Worm (Caenorhabditis elegans) whole organism, L3 larva: ENCODE results near the gene cki-2.

Source experiments
- R02D3.7 ChIP-seq: fragments of 150-350 bp; optimal IDR thresholded peaks from 2 replicates; lab custom pipeline; 2014; ENCODE audit warnings: missing biosample characterization, missing genetic modification characterization
- ama-1 ChIP-seq: fragments of 150-350 bp; optimal IDR thresholded peaks from 2 replicates; lab custom pipeline; 2018
- ceh-16 ChIP-seq: sonication (generic microtip); optimal IDR thresholded peaks from 2 replicates; lab custom pipeline; 2017; ENCODE audit warnings: missing biosample characterization, missing genetic modification characterization
- ceh-28 ChIP-seq: fragments of 150-350 bp; optimal IDR thresholded peaks from 2 replicates; lab custom pipeline; 2014; ENCODE audit warnings: missing biosample characterization, missing genetic modification reagents, missing genetic modification characterization
- ceh-82 ChIP-seq: fragments of 150-350 bp; optimal IDR thresholded peaks from 2 replicates; lab custom pipeline; 2014; ENCODE audit warnings: missing biosample characterization, missing genetic modification characterization
- egl-27 ChIP-seq: sonication (generic microtip); optimal IDR thresholded peaks from 4 replicates; lab custom pipeline; 2017; ENCODE audit warnings: missing biosample characterization, missing genetic modification reagents, missing genetic modification characterization
- egl-5 ChIP-seq: fragments of 150-350 bp; optimal IDR thresholded peaks from 2 replicates; lab custom pipeline; 2017; ENCODE audit warnings: missing biosample characterization, missing genetic modification reagents, missing genetic modification characterization, inconsistent platforms
- elt-1 ChIP-seq: fragments of 150-350 bp; optimal IDR thresholded peaks from 2 replicates; lab custom pipeline; 2014; ENCODE audit warnings: missing biosample characterization, missing genetic modification characterization
- elt-2 ChIP-seq: sonication (generic microtip); optimal IDR thresholded peaks from 2 replicates; lab custom pipeline; 2016; ENCODE audit warnings: missing genetic modification reagents, mild to moderate bottlenecking, missing genetic modification characterization, missing compliant biosample characterization
- elt-3 ChIP-seq, 3 experiments: fragments of 150-350 bp in 1 of 3; sonication (generic microtip) in 2 of 3; optimal IDR thresholded peaks; 2 replicates in 2 of 3; 4 replicates in 1 of 3; lab custom pipeline; 2014 to 2017; ENCODE audit warnings: missing biosample characterization in 3 of 3, missing genetic modification characterization in 3 of 3
- eor-1 ChIP-seq, 2 experiments: fragments of 150-350 bp; optimal IDR thresholded peaks; 2 replicates each; lab custom pipeline; 2014 to 2018; ENCODE audit warnings: missing biosample characterization in 2 of 2, missing genetic modification characterization in 2 of 2
- fkh-10 ChIP-seq: sonication (generic microtip); optimal IDR thresholded peaks from 2 replicates; lab custom pipeline; 2017; ENCODE audit warnings: missing biosample characterization, missing genetic modification reagents, missing genetic modification characterization
- jun-1 ChIP-seq: fragments of 150-350 bp; optimal IDR thresholded peaks from 2 replicates; lab custom pipeline; 2014; ENCODE audit warnings: missing biosample characterization, missing genetic modification reagents, missing genetic modification characterization
- lin-15B ChIP-seq: fragments of 150-350 bp; optimal IDR thresholded peaks from 2 replicates; lab custom pipeline; 2014; ENCODE audit warnings: missing biosample characterization, missing genetic modification characterization
- lsy-12 ChIP-seq: sonication (generic microtip); optimal IDR thresholded peaks from 2 replicates; lab custom pipeline; 2016; ENCODE audit warnings: mild to moderate bottlenecking, missing genetic modification characterization, missing compliant biosample characterization
- mml-1 ChIP-seq: fragments of 150-350 bp; sonication (generic microtip); optimal IDR thresholded peaks from 3 replicates; lab custom pipeline; 2014; ENCODE audit warnings: missing biosample characterization, missing genetic modification characterization
- nhr-11 ChIP-seq: fragments of 150-350 bp; optimal IDR thresholded peaks from 2 replicates; lab custom pipeline; 2014; ENCODE audit warnings: missing biosample characterization, missing genetic modification characterization
- nhr-12 ChIP-seq: fragments of 150-350 bp; optimal IDR thresholded peaks from 2 replicates; lab custom pipeline; 2014; ENCODE audit warnings: missing biosample characterization, missing genetic modification characterization
- nhr-23 ChIP-seq: fragments of 150-350 bp; optimal IDR thresholded peaks from 2 replicates; lab custom pipeline; 2014; ENCODE audit warnings: missing biosample characterization, missing genetic modification reagents, missing genetic modification characterization
- nhr-25 ChIP-seq: sonication (generic microtip); optimal IDR thresholded peaks from 2 replicates; lab custom pipeline; 2017; ENCODE audit warnings: missing biosample characterization, missing genetic modification characterization
- nhr-28 ChIP-seq: fragments of 150-350 bp; optimal IDR thresholded peaks from 2 replicates; lab custom pipeline; 2014; ENCODE audit warnings: missing biosample characterization, missing genetic modification characterization
- nhr-43 ChIP-seq: sonication (generic microtip); optimal IDR thresholded peaks from 2 replicates; lab custom pipeline; 2016; ENCODE audit warnings: mild to moderate bottlenecking, missing genetic modification characterization, missing compliant biosample characterization; ENCODE audit not compliant: poor library complexity, severe bottlenecking
- nhr-67 ChIP-seq: fragments of 150-350 bp; optimal IDR thresholded peaks from 2 replicates; lab custom pipeline; 2014; ENCODE audit warnings: missing biosample characterization, missing genetic modification characterization
- nhr-76 ChIP-seq: fragments of 150-350 bp; sonication (generic microtip); optimal IDR thresholded peaks from 5 replicates; lab custom pipeline; 2014; ENCODE audit warnings: missing biosample characterization, missing genetic modification characterization
- nhr-77 ChIP-seq: fragments of 150-350 bp; optimal IDR thresholded peaks from 2 replicates; lab custom pipeline; 2014; ENCODE audit warnings: missing biosample characterization, missing genetic modification characterization
- pha-4 ChIP-seq: fragments of 150-350 bp; optimal IDR thresholded peaks from 2 replicates; lab custom pipeline; 2014; ENCODE audit warnings: missing biosample characterization, missing genetic modification reagents, missing genetic modification characterization
- pqm-1 ChIP-seq: fragments of 150-350 bp; optimal IDR thresholded peaks from 2 replicates; lab custom pipeline; 2017; ENCODE audit warnings: missing biosample characterization, missing genetic modification characterization, inconsistent platforms
- sea-2 ChIP-seq: fragments of 150-350 bp; sonication (generic microtip); optimal IDR thresholded peaks from 4 replicates; lab custom pipeline; 2014; ENCODE audit warnings: missing biosample characterization, missing genetic modification reagents, missing genetic modification characterization
- skn-1 ChIP-seq: fragments of 150-350 bp; optimal IDR thresholded peaks from 2 replicates; lab custom pipeline; 2014; ENCODE audit warnings: missing biosample characterization, missing genetic modification characterization
- snpc-4 ChIP-seq: fragments of 150-350 bp; optimal IDR thresholded peaks from 2 replicates; lab custom pipeline; 2014; ENCODE audit warnings: missing biosample characterization, missing genetic modification characterization
- ztf-4 ChIP-seq: fragments of 150-350 bp; optimal IDR thresholded peaks from 2 replicates; lab custom pipeline; 2014; ENCODE audit warnings: missing biosample characterization, missing genetic modification characterization

Gene cki-2

DNA sequence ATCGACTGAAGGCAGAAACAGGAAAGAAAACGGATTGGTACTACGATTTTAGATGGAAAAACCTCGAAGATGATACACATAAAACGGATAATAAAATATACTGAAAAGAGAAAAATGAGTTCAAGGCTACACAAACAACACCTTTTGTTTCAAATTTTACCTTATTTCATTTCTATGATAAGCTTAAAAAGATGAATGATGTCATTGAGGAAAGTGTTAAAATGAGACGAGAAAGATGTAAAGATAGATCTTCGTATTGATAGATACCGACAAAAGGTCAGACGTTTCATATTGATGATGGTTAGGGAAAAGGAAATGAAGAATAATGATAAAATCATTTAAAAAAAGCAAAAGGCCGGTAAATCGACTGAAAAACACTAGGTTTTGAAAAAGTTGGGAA lies 26.7 kb upstream of the cki-2 start:
- TF ChIP-seq lin-15B: no peak
- no peak for TF ChIP-seq lsy-12 (tag; lab: Kevin White, UChicago)
- peak; percentile 17 for TF ChIP-seq ceh-28 (tag; lab: Kevin White, UChicago)
- TF ChIP-seq nhr-23 (tag; lab: Kevin White, UChicago): peak; percentile 58
- no peak for TF ChIP-seq skn-1 (tag; lab: Kevin White, UChicago)
- peak; percentile 60 for TF ChIP-seq nhr-25 (tag; lab: Kevin White, UChicago)
- TF ChIP-seq ama-1 (lab: Kevin White, UChicago): no peak
- peak; percentile 59 for TF ChIP-seq elt-1 (tag; lab: Kevin White, UChicago)
- no peak for TF ChIP-seq pha-4

DNA sequence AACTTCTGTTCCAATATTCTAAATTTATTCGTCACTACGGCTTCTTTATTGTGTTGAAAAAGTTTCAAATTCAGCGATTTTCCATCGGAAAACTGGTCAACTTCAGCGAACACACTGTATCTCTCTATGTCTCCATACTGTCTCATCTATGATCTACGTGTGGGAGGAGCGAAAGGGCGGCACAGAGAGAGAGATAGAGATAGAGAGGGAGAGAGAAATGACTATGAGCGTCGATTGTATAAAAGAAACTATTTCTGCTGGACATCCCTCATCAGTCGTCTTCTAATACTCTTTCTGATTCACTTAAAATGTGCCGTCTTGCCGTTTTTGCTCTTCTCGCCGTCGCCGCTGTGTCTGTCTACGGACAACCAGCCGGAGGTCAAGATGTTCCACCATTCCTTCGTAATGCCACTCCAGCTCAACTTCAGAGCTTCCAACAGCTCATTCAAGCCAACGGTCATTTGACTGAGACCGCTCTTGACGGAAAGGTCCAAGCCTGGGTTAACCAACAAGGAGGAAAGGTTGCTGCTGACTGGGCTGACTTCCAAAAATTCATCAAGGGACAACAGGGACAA lies 25.9 kb upstream of the cki-2 start, which contains the start of gene srlf-1:
srlf-1 (plus strand) TSS at position 268 of the 575 bp plus-strand sequence.
- peak; percentile 74 for TF ChIP-seq nhr-25 (tag; lab: Kevin White, UChicago)
- peak; percentile 60 for TF ChIP-seq nhr-23 (tag; lab: Kevin White, UChicago)
- TF ChIP-seq ama-1 (lab: Kevin White, UChicago): peak; percentile 79
- peak in 1 of 3 experiments; percentile 50 for TF ChIP-seq elt-3 (tag; optimal IDR thresholded peaks at IDR 0.05; lab: Kevin White, UChicago)
- no peak for TF ChIP-seq ceh-82 (tag; lab: Kevin White, UChicago)
- TF ChIP-seq, all 47 proteins: peak for 4

DNA sequence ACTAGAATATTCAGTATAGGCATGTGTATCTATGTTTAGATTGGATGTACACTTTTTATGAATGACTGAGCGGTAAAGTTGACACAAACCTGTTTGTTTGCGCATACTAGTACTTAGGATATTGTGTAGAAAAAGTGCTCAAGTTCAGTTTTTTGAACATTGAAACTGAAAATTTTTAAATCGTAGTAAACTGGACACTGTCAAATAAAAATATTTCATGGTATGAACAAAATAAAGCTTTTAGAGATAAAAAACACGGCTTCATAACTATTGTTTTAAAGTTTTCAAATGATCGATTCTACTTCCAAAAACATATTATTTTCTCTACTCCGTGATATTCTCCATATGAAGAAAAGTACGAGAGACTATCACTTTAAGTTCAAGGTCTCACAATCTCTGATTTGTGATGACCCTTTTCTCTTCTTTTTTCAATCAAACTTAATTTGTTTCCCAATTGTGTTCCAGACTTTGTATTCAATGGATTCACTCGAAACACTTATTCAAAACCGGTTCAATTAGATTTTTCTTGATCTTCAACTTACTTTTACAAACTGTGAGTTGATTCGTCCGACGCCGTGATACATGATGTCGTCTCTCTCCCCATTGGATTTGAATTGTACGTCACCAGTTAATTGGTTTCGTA lies 24.8 kb upstream of the cki-2 start:
- peak; percentile 18 for TF ChIP-seq R02D3.7 (tag; lab: Kevin White, UChicago)
- peak; percentile 67 for TF ChIP-seq nhr-23 (tag; lab: Kevin White, UChicago)
- TF ChIP-seq pqm-1 (tag; lab: Kevin White, UChicago): no peak
- no peak for TF ChIP-seq egl-5
- peak; percentile 41 for TF ChIP-seq pha-4
- TF ChIP-seq nhr-43 (tag; lab: Kevin White, UChicago): peak; percentile 10
- peak; percentile 6 for TF ChIP-seq ceh-82 (tag; lab: Kevin White, UChicago)
- peak; percentile 20 for TF ChIP-seq ceh-28 (tag; lab: Kevin White, UChicago)

ce11 chrII:7792514-7792913 lies 23.8 kb upstream of the cki-2 start:
- TF ChIP-seq egl-5 (no peak), nhr-25 (tag; lab: Kevin White, UChicago) (peak; percentile 25)

- TF ChIP-seq fkh-10 (GFP tag; lab: Kevin White, UChicago): no peak
- TF ChIP-seq elt-1 (tag; lab: Kevin White, UChicago): peak; percentile 32
- TF ChIP-seq nhr-12 (tag; lab: Kevin White, UChicago): no peak
- no peak for TF ChIP-seq lin-15B
- TF ChIP-seq nhr-43 (tag; lab: Kevin White, UChicago): no peak
Measured at ce11 chrII:7794222-7794621, 22.1 kb upstream of the cki-2 start, which contains the start of gene glr-4. Gene glr-4, minus strand, starts transcription at chrII:7794322.

DNA sequence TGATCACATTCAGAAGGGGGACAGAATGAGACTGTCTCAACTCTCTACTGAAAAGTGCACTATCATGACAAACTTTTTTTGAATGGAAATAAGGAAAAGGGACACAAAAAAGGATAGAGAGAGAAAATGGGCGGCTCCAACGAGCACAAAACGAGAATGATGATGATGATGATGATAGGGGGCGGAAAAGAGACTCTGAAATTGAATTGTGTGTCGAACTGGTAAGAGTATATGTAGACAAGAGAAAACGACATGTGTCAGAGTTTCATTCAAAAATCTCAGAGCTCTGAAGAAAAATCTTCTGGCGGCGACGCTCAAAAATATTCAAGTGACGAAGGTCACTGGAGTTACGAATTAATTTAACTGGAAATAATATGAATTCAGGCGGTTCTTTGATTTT lies 21.0 kb upstream of the cki-2 start:
- TF ChIP-seq nhr-11 (tag; lab: Kevin White, UChicago): no peak
- peak; percentile 43 for TF ChIP-seq fkh-10 (GFP tag; lab: Kevin White, UChicago)

DNA sequence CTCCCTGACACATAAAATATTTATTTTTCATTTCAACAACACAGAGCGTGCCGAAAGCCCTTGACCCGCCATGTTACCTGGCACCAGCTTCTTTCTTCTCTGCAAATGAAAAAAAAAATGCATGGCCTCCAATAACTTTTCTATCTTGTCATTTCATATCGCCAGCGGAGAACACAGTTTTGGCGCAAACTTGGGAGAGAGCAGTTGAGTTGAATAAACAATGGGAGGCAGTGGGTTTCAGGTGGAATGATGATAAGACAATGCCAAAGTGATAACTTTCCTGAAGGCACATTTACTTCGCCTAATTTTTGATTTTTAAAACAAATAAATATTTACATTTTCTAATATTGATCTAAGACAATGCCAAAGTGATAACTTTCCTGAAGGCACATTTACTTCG lies 15.0 kb upstream of the cki-2 start:
- TF ChIP-seq fkh-10 (GFP tag; lab: Kevin White, UChicago): no peak
- no peak for TF ChIP-seq sea-2 (GFP tag; lab: Kevin White, UChicago)
- TF ChIP-seq pqm-1 (tag; lab: Kevin White, UChicago): peak; percentile 20
- no peak for TF ChIP-seq ceh-28 (tag; lab: Kevin White, UChicago)
- no peak for TF ChIP-seq ceh-16 (tag; lab: Kevin White, UChicago)
- TF ChIP-seq skn-1 (tag; lab: Kevin White, UChicago): no peak
- no peak for TF ChIP-seq nhr-28 (tag; lab: Kevin White, UChicago)
- TF ChIP-seq snpc-4 (tag; lab: Kevin White, UChicago): no peak
- TF ChIP-seq lin-15B: no peak
- no peak for TF ChIP-seq nhr-43 (tag; lab: Kevin White, UChicago)
- TF ChIP-seq eor-1 (tag; optimal IDR thresholded peaks at IDR 0.05; lab: Kevin White, UChicago): no peak
- peak; percentile 26 for TF ChIP-seq pha-4
- no peak for TF ChIP-seq mml-1 (tag; lab: Kevin White, UChicago)
- TF ChIP-seq jun-1 (tag; lab: Kevin White, UChicago): no peak
- no peak for TF ChIP-seq nhr-11 (tag; lab: Kevin White, UChicago)
- TF ChIP-seq nhr-12 (tag; lab: Kevin White, UChicago): no peak
- no peak for TF ChIP-seq egl-27
- no peak for TF ChIP-seq ztf-4 (tag; lab: Kevin White, UChicago)
- no peak for TF ChIP-seq nhr-76 (tag; lab: Kevin White, UChicago)
- TF ChIP-seq elt-2 (tag; lab: Kevin White, UChicago): peak; percentile 60
- no peak for TF ChIP-seq nhr-67 (tag; lab: Kevin White, UChicago)
- TF ChIP-seq elt-1 (tag; lab: Kevin White, UChicago): no peak
- no peak for TF ChIP-seq nhr-77 (tag; lab: Kevin White, UChicago)
